Worm (Caenorhabditis elegans) whole organism, L2 larva: ENCODE data around the gene idpp-16.

Source experiments
- C34F6.9 ChIP-seq: fragments of 150-350 bp; optimal IDR thresholded peaks from 2 replicates; lab custom pipeline; 2014; ENCODE audit warnings: missing biosample characterization, missing genetic modification characterization
- F13H6.1 ChIP-seq: sonication (generic microtip); optimal IDR thresholded peaks from 2 replicates; lab custom pipeline; 2016; ENCODE audit warnings: missing genetic modification characterization, missing compliant biosample characterization
- R02D3.7 ChIP-seq: fragments of 150-350 bp; optimal IDR thresholded peaks from 2 replicates; lab custom pipeline; 2014; ENCODE audit warnings: missing biosample characterization, missing genetic modification characterization
- Y55F3AM.14 ChIP-seq: fragments of 200-800 bp; sonication (Bioruptor generic); optimal IDR thresholded peaks from 2 replicates; lab custom pipeline; 2018; ENCODE audit warnings: mild to moderate bottlenecking, missing genetic modification characterization, missing compliant biosample characterization
- alr-1 ChIP-seq: fragments of 150-350 bp; optimal IDR thresholded peaks from 2 replicates; lab custom pipeline; 2014; ENCODE audit warnings: missing biosample characterization, missing genetic modification characterization
- ama-1 ChIP-seq: fragments of 150-350 bp; optimal IDR thresholded peaks from 2 replicates; lab custom pipeline; 2018; ENCODE audit warnings: inconsistent platforms
- blmp-1 ChIP-seq: sonication (generic microtip); optimal IDR thresholded peaks from 2 replicates; lab custom pipeline; 2017; ENCODE audit warnings: missing genetic modification characterization, mild to moderate bottlenecking, missing compliant biosample characterization, antibody characterized with exemption, moderate library complexity; ENCODE audit not compliant: insufficient read depth
- ceh-82 ChIP-seq: fragments of 150-350 bp; optimal IDR thresholded peaks from 2 replicates; lab custom pipeline; 2014; ENCODE audit warnings: missing biosample characterization, missing genetic modification characterization
- dmd-4 ChIP-seq: sonication (generic microtip); optimal IDR thresholded peaks from 2 replicates; lab custom pipeline; 2017; ENCODE audit warnings: missing biosample characterization, missing genetic modification characterization
- egl-27 ChIP-seq: sonication (generic microtip); optimal IDR thresholded peaks from 3 replicates; lab custom pipeline; 2017; ENCODE audit warnings: missing biosample characterization, missing genetic modification reagents, missing genetic modification characterization
- elt-1 ChIP-seq: fragments of 150-350 bp; optimal IDR thresholded peaks from 2 replicates; lab custom pipeline; 2014; ENCODE audit warnings: missing biosample characterization, missing genetic modification characterization
- elt-3 ChIP-seq: sonication (generic microtip); optimal IDR thresholded peaks from 2 replicates; lab custom pipeline; 2017; ENCODE audit warnings: missing biosample characterization, missing genetic modification characterization
- fos-1 ChIP-seq: fragments of 150-350 bp; optimal IDR thresholded peaks from 2 replicates; lab custom pipeline; 2014; ENCODE audit warnings: missing biosample characterization, missing genetic modification characterization
- gmeb-1 ChIP-seq: fragments of 150-350 bp; optimal IDR thresholded peaks from 2 replicates; lab custom pipeline; 2014; ENCODE audit warnings: missing biosample characterization, missing genetic modification characterization
- lin-11 ChIP-seq: fragments of 150-350 bp; sonication (generic microtip); optimal IDR thresholded peaks from 2 replicates; lab custom pipeline; 2014; ENCODE audit warnings: missing biosample characterization, missing genetic modification characterization, inconsistent platforms, mixed read lengths
- lin-39 ChIP-seq: fragments of 150-350 bp; optimal IDR thresholded peaks from 2 replicates; lab custom pipeline; 2014; ENCODE audit warnings: missing biosample characterization, missing genetic modification reagents, missing genetic modification characterization
- lsy-2 ChIP-seq, 2 experiments: fragments of 150-350 bp in 1 of 2; sonication (generic microtip) in 1 of 2; optimal IDR thresholded peaks; 2 replicates each; lab custom pipeline; 2014 to 2017; ENCODE audit warnings: missing biosample characterization in 2 of 2, missing genetic modification characterization in 2 of 2
- mab-5 ChIP-seq: fragments of 150-350 bp; optimal IDR thresholded peaks from 2 replicates; lab custom pipeline; 2014; ENCODE audit warnings: missing biosample characterization, missing genetic modification characterization
- mbf-1 ChIP-seq: sonication (generic microtip); optimal IDR thresholded peaks from 2 replicates; lab custom pipeline; 2017; ENCODE audit warnings: missing biosample characterization, missing genetic modification characterization
- mdl-1 ChIP-seq, 2 experiments: fragments of 150-350 bp in 1 of 2; sonication (generic microtip) in 1 of 2; optimal IDR thresholded peaks; 2 replicates each; lab custom pipeline; 2017; ENCODE audit warnings: missing biosample characterization in 2 of 2, missing genetic modification characterization in 2 of 2
- nhr-10 ChIP-seq: sonication (generic microtip); optimal IDR thresholded peaks from 2 replicates; lab custom pipeline; 2017; ENCODE audit warnings: missing biosample characterization, missing genetic modification characterization
- nhr-11 ChIP-seq: fragments of 150-350 bp; optimal IDR thresholded peaks from 2 replicates; lab custom pipeline; 2014; ENCODE audit warnings: missing biosample characterization, missing genetic modification characterization
- nhr-12 ChIP-seq: fragments of 150-350 bp; optimal IDR thresholded peaks from 2 replicates; lab custom pipeline; 2014; ENCODE audit warnings: missing biosample characterization, missing genetic modification characterization
- nhr-129 ChIP-seq: fragments of 150-350 bp; optimal IDR thresholded peaks from 2 replicates; lab custom pipeline; 2014; ENCODE audit warnings: missing biosample characterization, missing genetic modification characterization
- nhr-21 ChIP-seq: fragments of 150-350 bp; optimal IDR thresholded peaks from 2 replicates; lab custom pipeline; 2014; ENCODE audit warnings: missing biosample characterization, missing genetic modification characterization
- nhr-237 ChIP-seq: fragments of 150-350 bp; optimal IDR thresholded peaks from 2 replicates; lab custom pipeline; 2014; ENCODE audit warnings: missing biosample characterization, missing genetic modification characterization
- nhr-25 ChIP-seq: fragments of 150-350 bp; sonication (generic microtip); optimal IDR thresholded peaks from 3 replicates; lab custom pipeline; 2014; ENCODE audit warnings: missing biosample characterization, missing genetic modification characterization
- nhr-6 ChIP-seq: fragments of 150-350 bp; optimal IDR thresholded peaks from 2 replicates; lab custom pipeline; 2014; ENCODE audit warnings: missing biosample characterization, missing genetic modification characterization
- nhr-77 ChIP-seq: fragments of 150-350 bp; optimal IDR thresholded peaks from 2 replicates; lab custom pipeline; 2014; ENCODE audit warnings: missing biosample characterization, missing genetic modification characterization
- peb-1 ChIP-seq: fragments of 150-350 bp; optimal IDR thresholded peaks from 2 replicates; lab custom pipeline; 2014; ENCODE audit warnings: missing biosample characterization, missing genetic modification characterization
- sem-4 ChIP-seq: fragments of 150-350 bp; optimal IDR thresholded peaks from 2 replicates; lab custom pipeline; 2014; ENCODE audit warnings: missing biosample characterization, missing genetic modification reagents, missing genetic modification characterization
- skn-1 ChIP-seq: sonication (generic microtip); optimal IDR thresholded peaks from 2 replicates; lab custom pipeline; 2017; ENCODE audit warnings: missing biosample characterization, missing genetic modification characterization
- sma-3 ChIP-seq: sonication (generic microtip); optimal IDR thresholded peaks from 2 replicates; lab custom pipeline; 2016; ENCODE audit warnings: missing genetic modification reagents, missing genetic modification characterization, missing compliant biosample characterization
- sma-9 ChIP-seq, 2 experiments: fragments of 150-350 bp in 1 of 2; sonication (generic microtip) in 1 of 2; optimal IDR thresholded peaks; 2 replicates each; lab custom pipeline; 2014 to 2016; ENCODE audit warnings: missing genetic modification characterization in 2 of 2, mild to moderate bottlenecking in 1 of 2, missing biosample characterization in 1 of 2, missing compliant biosample characterization in 1 of 2, missing genetic modification reagents in 1 of 2, moderate library complexity in 1 of 2
- snpc-4 ChIP-seq: fragments of 150-350 bp; optimal IDR thresholded peaks from 2 replicates; lab custom pipeline; 2014; ENCODE audit warnings: missing biosample characterization, missing genetic modification characterization
- unc-39 ChIP-seq: fragments of 150-350 bp; optimal IDR thresholded peaks from 2 replicates; lab custom pipeline; 2014; ENCODE audit warnings: missing biosample characterization, missing genetic modification characterization
- unc-55 ChIP-seq: fragments of 150-350 bp; sonication (generic microtip); optimal IDR thresholded peaks from 3 replicates; lab custom pipeline; 2014; ENCODE audit warnings: missing biosample characterization, missing genetic modification reagents, missing genetic modification characterization
- unc-62 ChIP-seq: fragments of 150-350 bp; optimal IDR thresholded peaks from 2 replicates; lab custom pipeline; 2014; ENCODE audit warnings: missing biosample characterization, missing genetic modification reagents, missing genetic modification characterization
- zag-1 ChIP-seq: fragments of 150-350 bp; optimal IDR thresholded peaks from 2 replicates; lab custom pipeline; 2014; ENCODE audit warnings: missing biosample characterization, missing genetic modification characterization
- ztf-1 ChIP-seq: fragments of 200-800 bp; sonication (Bioruptor generic); conservative IDR thresholded peaks from 2 replicates; pipeline ENCODE4 v1.3.6; 2022; ENCODE audit warnings: missing genetic modification characterization, missing compliant biosample characterization
- ztf-4 ChIP-seq: fragments of 150-350 bp; optimal IDR thresholded peaks from 2 replicates; lab custom pipeline; 2014; ENCODE audit warnings: missing biosample characterization, missing genetic modification characterization

idpp-16 gene

DNA sequence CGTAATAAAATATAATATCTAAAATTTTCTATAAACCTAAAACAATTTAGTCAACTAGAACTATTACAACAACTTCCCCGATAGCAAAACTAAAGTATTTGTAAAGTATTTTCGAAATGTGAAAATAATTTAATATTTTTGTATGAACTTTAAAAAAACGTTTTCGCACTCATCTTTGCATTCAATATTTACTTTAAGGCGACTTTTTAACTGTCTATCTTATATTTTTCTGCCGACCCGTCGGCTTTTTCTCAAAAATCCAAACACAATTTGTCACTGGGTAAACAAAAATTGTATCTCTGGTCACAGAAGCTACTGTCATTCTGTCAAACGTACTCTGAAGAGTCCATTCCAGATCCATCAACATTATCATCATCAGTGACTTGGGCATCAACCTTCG, 1.1 kb downstream of the idpp-16 start:
- TF ChIP-seq F13H6.1 (tag; lab: Kevin White, UChicago) (peak; percentile 27), nhr-129 (peak; percentile 11), mab-5 (tag; lab: Kevin White, UChicago) (no peak)

DNA sequence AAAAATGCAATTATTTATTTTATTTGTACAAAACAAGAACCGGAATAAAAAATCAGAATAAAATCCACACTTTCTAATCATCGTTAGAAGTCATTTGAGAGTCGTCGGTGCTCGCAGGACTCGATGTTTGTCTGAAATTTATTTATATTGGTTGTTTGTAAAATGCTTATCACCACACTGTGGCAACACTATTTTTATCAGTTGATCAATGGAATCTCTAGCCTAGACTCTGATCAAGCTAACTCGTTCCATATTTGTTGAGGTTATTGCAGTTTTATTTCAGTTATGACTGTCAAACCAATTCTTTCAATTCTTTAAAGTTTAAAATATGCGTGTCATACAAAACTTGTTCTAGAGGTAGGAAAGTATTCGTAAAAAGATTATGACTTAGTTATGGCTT, 1.8 kb downstream of the idpp-16 start, which contains the start of gene dhs-20:
TSS of gene dhs-20 (minus strand) at position 80 of the 400 bp plus-strand sequence.
- no peak for TF ChIP-seq nhr-12
- TF ChIP-seq unc-55 (GFP tag; lab: Kevin White, UChicago): no peak
- TF ChIP-seq skn-1 (tag; lab: Kevin White, UChicago): no peak
- TF ChIP-seq ztf-4 (tag; lab: Kevin White, UChicago): no peak
- TF ChIP-seq nhr-77 (tag; lab: Kevin White, UChicago): no peak
- peak; percentile 51 for TF ChIP-seq fos-1 (tag; lab: Kevin White, UChicago)
- TF ChIP-seq dmd-4: no peak
- TF ChIP-seq gmeb-1 (tag; lab: Kevin White, UChicago): no peak
- TF ChIP-seq mbf-1: no peak
- TF ChIP-seq zag-1: no peak
- no peak for TF ChIP-seq peb-1
- TF ChIP-seq sma-9 (GFP tag; optimal IDR thresholded peaks at IDR 0.05; lab: Kevin White, UChicago): peak; percentile 47
- no peak for TF ChIP-seq sma-9 (tag; optimal IDR thresholded peaks at IDR 0.05; lab: Kevin White, UChicago)

DNA sequence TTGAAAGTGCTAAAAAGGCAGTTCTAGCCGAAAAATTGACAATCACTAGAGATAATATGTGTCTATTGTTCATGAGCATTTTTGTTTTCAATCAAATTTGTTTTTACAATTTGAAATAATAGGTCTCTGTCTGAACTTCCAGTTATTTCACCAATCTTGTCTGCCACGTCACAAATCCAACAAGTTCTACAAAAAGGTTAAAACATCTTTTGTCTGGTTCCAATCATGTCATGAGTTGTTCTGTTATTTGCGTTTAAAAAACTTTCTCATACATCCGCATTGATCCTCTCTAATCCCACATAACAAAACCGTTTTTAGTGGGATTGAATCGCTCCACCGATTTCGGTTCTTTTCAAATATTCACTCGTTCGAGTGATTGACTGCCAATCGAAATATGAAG, 5.5 kb downstream of the idpp-16 start, which contains the start of gene F35B12.9:
TSS of gene F35B12.9 (plus strand) at position 372 of the 400 bp plus-strand sequence.
- TF ChIP-seq nhr-21 (tag; lab: Kevin White, UChicago): no peak
- TF ChIP-seq nhr-10: no peak
- no peak for TF ChIP-seq unc-39 (tag; lab: Kevin White, UChicago)
- TF ChIP-seq nhr-12: no peak
- TF ChIP-seq nhr-77 (tag; lab: Kevin White, UChicago): no peak
- no peak for TF ChIP-seq sma-3 (GFP tag; lab: Kevin White, UChicago)
- no peak for TF ChIP-seq gmeb-1 (tag; lab: Kevin White, UChicago)
- no peak for TF ChIP-seq lsy-2 (tag; optimal IDR thresholded peaks at IDR 0.05; lab: Kevin White, UChicago)
- no peak for TF ChIP-seq nhr-237 (tag; lab: Kevin White, UChicago)
- no peak for TF ChIP-seq elt-3 (tag; lab: Kevin White, UChicago)
- no peak for TF ChIP-seq mab-5 (tag; lab: Kevin White, UChicago)
- no peak for TF ChIP-seq ztf-4 (tag; lab: Kevin White, UChicago)

DNA sequence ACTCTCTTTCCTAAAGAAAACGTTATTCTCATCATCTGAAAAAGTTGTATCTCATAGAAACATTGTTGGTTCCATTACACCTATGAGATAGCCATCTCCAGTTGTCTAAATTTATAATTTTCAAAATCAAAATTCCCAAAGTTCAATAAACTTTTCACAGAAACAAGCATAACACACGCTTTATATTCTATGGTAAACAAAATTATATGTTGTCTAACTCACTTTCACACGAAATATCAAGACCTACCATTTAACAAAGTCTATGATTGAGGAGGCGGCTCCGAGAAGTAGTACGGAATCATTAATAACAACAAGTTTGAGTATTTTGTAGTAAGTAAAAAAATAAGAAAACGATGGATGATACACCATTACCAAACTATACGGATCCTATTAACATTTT, 7.5 kb downstream of the idpp-16 start, which contains the start of gene srx-84:
TSS of gene srx-84 (plus strand) at position 301 of the 400 bp plus-strand sequence.
- TF ChIP-seq alr-1: no peak
- TF ChIP-seq nhr-11 (tag; lab: Kevin White, UChicago): no peak
- no peak for TF ChIP-seq sma-9 (GFP tag; optimal IDR thresholded peaks at IDR 0.05; lab: Kevin White, UChicago)
- TF ChIP-seq sma-9 (tag; optimal IDR thresholded peaks at IDR 0.05; lab: Kevin White, UChicago): no peak
- no peak for TF ChIP-seq nhr-129
- TF ChIP-seq R02D3.7 (tag; lab: Kevin White, UChicago): no peak
- no peak for TF ChIP-seq nhr-237 (tag; lab: Kevin White, UChicago)
- TF ChIP-seq dmd-4: no peak
- TF ChIP-seq mbf-1: no peak
- no peak for TF ChIP-seq Y55F3AM.14 (GFP tag; lab: Kevin White, UChicago)
- TF ChIP-seq lin-39 (tag; lab: Kevin White, UChicago): no peak
- no peak for TF ChIP-seq unc-62 (GFP tag; lab: Kevin White, UChicago)
- TF ChIP-seq skn-1 (tag; lab: Kevin White, UChicago): no peak
- TF ChIP-seq ceh-82 (tag; lab: Kevin White, UChicago): no peak
- TF ChIP-seq nhr-25 (tag; lab: Kevin White, UChicago): no peak
- TF ChIP-seq blmp-1 (tag; lab: Kevin White, UChicago): no peak

DNA sequence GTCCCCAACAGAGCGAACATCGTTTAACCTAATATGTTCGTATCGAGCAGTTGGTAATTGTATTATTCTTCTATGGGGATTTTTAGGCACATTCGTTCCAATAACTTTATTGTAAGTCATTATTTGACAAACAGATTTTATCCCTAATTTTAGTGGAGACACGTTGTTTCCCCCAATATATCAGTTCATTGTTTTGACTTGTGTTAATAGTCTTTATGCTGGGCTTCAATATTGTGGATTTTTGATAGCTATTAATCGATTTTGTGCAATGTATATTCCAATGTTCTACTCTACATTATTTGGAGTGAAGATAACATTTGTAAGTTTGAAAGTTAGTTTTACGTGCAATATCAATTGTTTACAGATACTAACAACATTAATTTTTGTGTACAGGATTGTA, 12.4 kb downstream of the idpp-16 start:
- TF ChIP-seq mab-5 (tag; lab: Kevin White, UChicago) (no peak), sem-4 (tag; lab: Kevin White, UChicago) (no peak), gmeb-1 (tag; lab: Kevin White, UChicago) (no peak), ztf-1 (GFP tag; lab: Robert Waterston, UW) (no peak), nhr-77 (tag; lab: Kevin White, UChicago) (no peak), elt-1 (tag; lab: Kevin White, UChicago) (no peak), nhr-6 (tag; lab: Kevin White, UChicago) (no peak), skn-1 (tag; lab: Kevin White, UChicago) (no peak), lin-11 (tag; lab: Kevin White, UChicago) (no peak), ama-1 (lab: Kevin White, UChicago) (no peak), lsy-2 (tag; optimal IDR thresholded peaks at IDR 0.05; lab: Kevin White, UChicago) (no peak), C34F6.9 (no peak), mdl-1 (tag; optimal IDR thresholded peaks at IDR 0.05; lab: Kevin White, UChicago) (no peak), dmd-4 (no peak), egl-27 (tag; lab: Kevin White, UChicago) (no peak), F13H6.1 (tag; lab: Kevin White, UChicago) (no peak), sma-9 (GFP tag; optimal IDR thresholded peaks at IDR 0.05; lab: Kevin White, UChicago) (no peak), sma-9 (tag; optimal IDR thresholded peaks at IDR 0.05; lab: Kevin White, UChicago) (no peak), ztf-4 (tag; lab: Kevin White, UChicago) (no peak), snpc-4 (tag; lab: Kevin White, UChicago) (no peak)
- TF ChIP-seq, all 48 proteins: peak for 0
